Fruit fly (Drosophila melanogaster) whole organism, larva: ENCODE data around the gene CG7326.

Experiments used
- noc ChIP-seq: fragments of 200-800 bp; sonication (Bioruptor generic); optimal IDR thresholded peaks from 3 replicates; lab custom pipeline; 2019; ENCODE audit warnings: missing biosample characterization, mild to moderate bottlenecking, missing genetic modification characterization, moderate library complexity

The CG7326 gene

dm6 chrX:18863748-18864482, at the start of gene CG7326, which contains the start of gene Dora:
Gene CG7326 (minus strand): TSS chrX:18863776.
Gene Dora (plus strand): TSS chrX:18863950.
- TF ChIP-seq noc = peak; percentile 9

DNA sequence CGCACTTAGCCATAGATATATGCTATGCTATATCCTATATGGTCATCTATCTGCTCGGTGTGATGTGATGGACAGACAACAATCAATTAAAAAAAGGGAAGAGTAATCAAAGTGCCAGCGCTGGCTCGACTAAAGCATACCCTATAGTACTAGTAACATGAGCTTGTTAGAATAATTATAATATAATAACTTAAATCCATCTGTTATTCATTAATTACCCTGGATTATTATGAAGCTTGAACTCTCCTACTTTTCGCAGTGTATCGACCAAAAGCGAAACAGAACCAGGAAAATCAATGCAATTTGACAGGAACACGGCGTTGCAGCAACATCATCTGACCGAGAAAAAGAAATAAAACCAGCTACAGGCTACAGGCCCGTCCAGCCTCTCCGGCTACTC, 49.8 kb upstream of the CG7326 start:
- TF ChIP-seq noc = no peak

- TF ChIP-seq noc = no peak
Observed at dm6 chrX:18910827-18911226, 47.3 kb upstream of the CG7326 start.

dm6 chrX:18905152-18905551, 41.6 kb upstream of the CG7326 start:
- no peak for TF ChIP-seq noc

- no peak for TF ChIP-seq noc
Observed at dm6 chrX:18902800-18903199, 39.2 kb upstream of the CG7326 start.

DNA sequence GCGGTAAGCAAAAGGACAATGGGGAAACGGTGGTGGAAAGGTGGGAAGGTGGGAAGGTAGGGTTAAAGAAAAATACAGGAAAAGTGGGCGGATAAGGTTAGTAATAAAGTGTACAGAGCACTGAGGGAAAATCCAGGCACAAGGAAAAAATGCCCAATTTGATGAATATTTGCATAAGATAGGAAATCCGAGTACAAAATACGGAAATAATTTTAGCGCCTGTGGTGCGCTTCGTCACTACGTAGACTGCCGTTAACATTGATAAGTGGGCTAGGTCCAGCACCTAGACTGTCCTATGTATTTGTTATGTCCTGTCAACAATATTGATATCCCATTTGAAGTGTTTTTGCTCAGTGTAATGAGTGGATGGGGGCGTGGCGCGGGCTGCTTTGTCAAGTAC, 37.4 kb upstream of the CG7326 start:
- no peak for TF ChIP-seq noc

- TF ChIP-seq noc = peak; percentile 16
Observed at dm6 chrX:18899835-18900460, 36.4 kb upstream of the CG7326 start, which contains the start of gene CG7378. Gene CG7378 (plus strand): TSS chrX:18900410.

dm6 chrX:18897906-18898305, 34.3 kb upstream of the CG7326 start:
- TF ChIP-seq noc = no peak

DNA sequence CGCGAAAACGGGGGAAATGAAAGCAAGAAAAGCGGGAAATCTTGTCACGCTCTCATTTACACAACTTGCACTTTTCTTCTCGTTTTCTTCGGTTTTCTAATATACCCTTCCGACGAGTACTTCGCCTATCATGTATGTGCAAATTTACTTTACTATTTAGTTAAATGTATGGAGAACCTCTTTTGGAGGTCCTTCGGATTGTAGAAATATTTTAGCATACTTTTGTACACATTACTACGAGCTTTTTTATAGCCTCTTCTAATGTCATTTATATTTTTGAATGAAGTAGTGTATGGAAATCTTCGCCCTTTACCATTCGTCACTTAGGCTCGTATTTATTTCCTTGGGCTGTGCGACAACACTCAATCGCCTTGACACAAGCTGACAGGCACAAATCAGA, 33.7 kb upstream of the CG7326 start:
- no peak for TF ChIP-seq noc

dm6 chrX:18894146-18894545, 30.6 kb upstream of the CG7326 start, which contains the start of gene SdhBL:
Gene SdhBL (plus strand): TSS chrX:18894446.
- TF ChIP-seq noc = no peak

- TF ChIP-seq noc = no peak
Observed at dm6 chrX:18893433-18893832, 29.9 kb upstream of the CG7326 start, which contains the start of gene Flacc. Gene Flacc (minus strand): TSS chrX:18893636.

DNA sequence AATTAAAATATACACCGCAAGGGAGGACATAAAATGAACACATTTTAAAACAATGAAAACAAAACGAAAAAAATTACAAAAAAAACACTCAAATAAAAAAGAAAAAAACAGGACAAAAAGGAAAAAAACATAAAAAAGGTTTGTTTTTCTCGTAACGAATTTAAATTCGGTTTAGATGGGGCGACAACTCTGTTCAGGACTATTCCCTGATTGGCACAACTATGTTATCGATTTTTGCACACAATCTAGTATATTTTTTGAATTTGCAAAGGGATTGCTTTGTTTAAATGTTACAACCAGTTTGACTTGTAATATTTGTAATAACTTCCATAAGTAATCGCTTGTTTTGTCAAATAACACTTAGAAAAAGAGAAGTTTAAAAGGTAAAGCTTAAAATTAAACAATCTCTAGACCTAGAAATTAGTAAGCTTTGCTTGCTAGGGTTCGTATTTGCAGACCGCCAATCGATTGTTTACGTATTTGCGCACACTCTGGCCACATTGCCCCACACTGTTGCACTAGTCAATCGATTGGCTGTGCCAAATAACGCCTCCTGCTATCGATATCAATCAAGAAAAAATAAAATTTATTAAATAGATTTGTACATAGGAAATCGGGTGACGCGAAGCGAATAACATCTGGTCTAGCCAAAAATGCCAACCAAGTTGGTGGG, 20.6 kb upstream of the CG7326 start, which contains the start of gene CG7332:
Gene CG7332 (plus strand): TSS at position 515 of the 673 bp plus-strand sequence.
- TF ChIP-seq noc = no peak

DNA sequence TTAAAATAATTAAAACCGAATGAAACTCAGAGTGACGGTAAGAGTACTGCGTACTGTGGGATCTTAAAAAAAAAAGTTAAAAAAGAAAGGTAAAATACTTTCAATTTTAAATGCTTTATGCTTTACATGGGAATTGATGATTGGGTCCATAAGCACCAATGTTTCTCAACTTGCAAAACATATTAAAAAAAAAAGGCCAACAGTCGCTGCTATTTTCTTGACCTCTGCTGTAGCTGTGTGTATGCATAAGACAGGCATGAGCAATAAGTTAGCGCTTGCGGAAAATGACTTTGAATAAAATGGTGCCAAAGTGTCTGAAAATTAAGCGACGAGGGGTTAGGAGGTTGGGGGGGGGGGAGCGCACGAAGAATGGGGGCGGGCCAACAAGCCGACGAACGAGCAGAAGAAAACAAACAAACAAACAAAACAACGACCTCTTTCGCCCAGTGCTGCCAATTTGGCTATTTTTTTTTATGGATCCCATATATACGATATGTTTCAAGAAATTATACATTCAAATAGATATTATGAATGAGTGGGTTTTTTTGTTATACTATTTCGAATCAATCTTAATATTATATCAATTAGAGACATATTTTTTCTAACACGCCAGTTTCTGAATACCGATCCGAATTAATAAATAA, 6.0 kb upstream of the CG7326 start:
- no peak for TF ChIP-seq noc

dm6 chrX:18868142-18868541, 4.6 kb upstream of the CG7326 start:
- TF ChIP-seq noc = no peak

- TF ChIP-seq noc = no peak
Observed at dm6 chrX:18866289-18866832, 2.8 kb upstream of the CG7326 start.
